Fruit fly (Drosophila melanogaster) whole organism, embryonic: ENCODE data around the gene CG12661.

Experiments used
- BtbVII ChIP-seq: fragments of 200-800 bp; sonication (Bioruptor generic); optimal IDR thresholded peaks from 3 replicates; lab custom pipeline; 2017; ENCODE audit warnings: missing biosample characterization, mild to moderate bottlenecking, missing genetic modification characterization
- CG10274 ChIP-seq: fragments of 200-800 bp; sonication (Bioruptor generic); optimal IDR thresholded peaks from 3 replicates; lab custom pipeline; 2017; ENCODE audit warnings: missing biosample characterization, mild to moderate bottlenecking, missing genetic modification characterization
- CG10543 ChIP-seq: fragments of 200-800 bp; sonication (Bioruptor generic); optimal IDR thresholded peaks from 3 replicates; lab custom pipeline; 2017; ENCODE audit warnings: missing biosample characterization, mild to moderate bottlenecking, missing genetic modification characterization, moderate library complexity
- CG11456 ChIP-seq: fragments of 200-800 bp; sonication (Bioruptor generic); IDR thresholded peaks from 3 replicates; pipeline ENCODE4 v1.3.6; 2022; ENCODE audit warnings: missing biosample characterization, missing genetic modification characterization
- CG12219 ChIP-seq: fragments of 200-800 bp; sonication (Bioruptor generic); optimal IDR thresholded peaks from 3 replicates; lab custom pipeline; 2018; ENCODE audit warnings: missing biosample characterization, mild to moderate bottlenecking, missing genetic modification characterization
- CG12299 ChIP-seq: fragments of 200-800 bp; sonication (Bioruptor generic); optimal IDR thresholded peaks from 2 replicates; lab custom pipeline; 2018; ENCODE audit warnings: missing biosample characterization, mild to moderate bottlenecking, missing genetic modification characterization
- CG14710 ChIP-seq: fragments of 200-800 bp; sonication (Bioruptor generic); optimal IDR thresholded peaks from 3 replicates; lab custom pipeline; 2019; ENCODE audit warnings: missing biosample characterization, mild to moderate bottlenecking, missing genetic modification characterization, moderate library complexity
- CG17802 ChIP-seq: fragments of 200-800 bp; sonication (Bioruptor generic); optimal IDR thresholded peaks from 2 replicates; lab custom pipeline; 2018; ENCODE audit warnings: missing biosample characterization, mild to moderate bottlenecking, missing genetic modification characterization, moderate library complexity
- CG1832 ChIP-seq: fragments of 200-800 bp; sonication (Bioruptor generic); optimal IDR thresholded peaks from 2 replicates; lab custom pipeline; 2017; ENCODE audit warnings: missing biosample characterization, mild to moderate bottlenecking, missing genetic modification characterization, inconsistent platforms
- CG2116 ChIP-seq: fragments of 200-800 bp; sonication (Bioruptor generic); optimal IDR thresholded peaks from 3 replicates; lab custom pipeline; 2018; ENCODE audit warnings: missing biosample characterization, mild to moderate bottlenecking, missing genetic modification characterization
- CG30403 ChIP-seq: fragments of 200-800 bp; sonication (Bioruptor generic); optimal IDR thresholded peaks from 3 replicates; lab custom pipeline; 2016; ENCODE audit warnings: missing biosample characterization, missing genetic modification characterization
- CG3838 ChIP-seq: fragments of 200-800 bp; sonication (Bioruptor generic); optimal IDR thresholded peaks from 3 replicates; lab custom pipeline; 2016; ENCODE audit warnings: missing biosample characterization, missing genetic modification characterization
- CG4282 ChIP-seq: fragments of 200-800 bp; sonication (Bioruptor generic); optimal IDR thresholded peaks from 2 replicates; lab custom pipeline; 2016; ENCODE audit warnings: missing biosample characterization, missing genetic modification characterization
- CG6175 ChIP-seq: fragments of 200-800 bp; sonication (Bioruptor generic); IDR thresholded peaks from 3 replicates; pipeline ENCODE4 v1.3.6; 2022; ENCODE audit warnings: missing biosample characterization, missing genetic modification characterization
- CG8765 ChIP-seq: fragments of 200-800 bp; sonication (Bioruptor generic); IDR thresholded peaks from 2 replicates; pipeline ENCODE4 v1.3.6; 2022; ENCODE audit warnings: missing biosample characterization, missing genetic modification characterization
- CG9215 ChIP-seq: fragments of 200-800 bp; sonication (Bioruptor generic); IDR thresholded peaks from 2 replicates; pipeline ENCODE4 v1.3.6; 2022; ENCODE audit warnings: missing biosample characterization, missing genetic modification characterization
- CG9727 ChIP-seq: fragments of 200-800 bp; sonication (Bioruptor generic); optimal IDR thresholded peaks from 3 replicates; lab custom pipeline; 2017; ENCODE audit warnings: missing biosample characterization, mild to moderate bottlenecking, missing genetic modification characterization
- Camta ChIP-seq: fragments of 200-800 bp; sonication (Bioruptor generic); optimal IDR thresholded peaks from 2 replicates; lab custom pipeline; 2016; ENCODE audit warnings: missing biosample characterization, missing genetic modification characterization
- Chrac-16 ChIP-seq: fragments of 200-800 bp; sonication (Bioruptor generic); optimal IDR thresholded peaks from 3 replicates; lab custom pipeline; 2016; ENCODE audit warnings: missing biosample characterization, missing genetic modification characterization
- Eip74EF ChIP-seq, 2 experiments: fragments of 200-800 bp in 1 of 2; fragments of >200 bp in 1 of 2; sonication (Bioruptor generic) in 1 of 2; optimal IDR thresholded peaks; 2 replicates each; lab custom pipeline; 2017 to 2019; ENCODE audit warnings: missing biosample characterization in 2 of 2, missing genetic modification characterization in 2 of 2, mild to moderate bottlenecking in 1 of 2, moderate library complexity in 1 of 2
- Elba2 ChIP-seq: fragments of 200-800 bp; sonication (Bioruptor generic); optimal IDR thresholded peaks from 3 replicates; lab custom pipeline; 2016; ENCODE audit warnings: missing biosample characterization, missing genetic modification characterization
- Hmr ChIP-seq: fragments of 200-800 bp; sonication (Bioruptor generic); optimal IDR thresholded peaks from 3 replicates; lab custom pipeline; 2017; ENCODE audit warnings: mild to moderate bottlenecking, missing biosample characterization, missing genetic modification reagents, missing genetic modification characterization
- Mrtf ChIP-seq: fragments of 200-800 bp; sonication (Bioruptor generic); IDR thresholded peaks from 3 replicates; pipeline ENCODE4 v1.3.6; 2022; ENCODE audit warnings: missing biosample characterization, missing genetic modification characterization
- Myb ChIP-seq: fragments of 200-800 bp; sonication (Bioruptor generic); optimal IDR thresholded peaks from 2 replicates; lab custom pipeline; 2016; ENCODE audit warnings: missing biosample characterization, missing genetic modification characterization
- NFAT ChIP-seq: fragments of 200-800 bp; sonication (Bioruptor generic); IDR thresholded peaks from 2 replicates; pipeline ENCODE4 v1.3.6; 2022; ENCODE audit warnings: missing biosample characterization, missing genetic modification characterization
- Nf-YA ChIP-seq: fragments of 200-800 bp; sonication (Bioruptor generic); IDR thresholded peaks from 2 replicates; pipeline ENCODE4 v1.3.6; 2022; ENCODE audit warnings: missing biosample characterization, missing genetic modification characterization
- Opbp ChIP-seq: fragments of 200-800 bp; sonication (Bioruptor generic); IDR thresholded peaks from 3 replicates; pipeline ENCODE4 v1.3.6; 2022; ENCODE audit warnings: missing biosample characterization, missing genetic modification characterization; ENCODE audit not compliant: partially characterized antibody
- Sox100B ChIP-seq: fragments of 200-800 bp; sonication (Bioruptor generic); optimal IDR thresholded peaks from 3 replicates; lab custom pipeline; 2018; ENCODE audit warnings: missing biosample characterization, mild to moderate bottlenecking, missing genetic modification characterization
- Sox102F ChIP-seq: fragments of 200-800 bp; sonication (Bioruptor generic); optimal IDR thresholded peaks from 2 replicates; lab custom pipeline; 2018; ENCODE audit warnings: missing biosample characterization, mild to moderate bottlenecking, missing genetic modification characterization, moderate library complexity
- Stat92E ChIP-seq, 3 experiments: fragments of >200 bp in 2 of 3; fragments of 200-800 bp in 1 of 3; sonication (Bioruptor generic) in 1 of 3; optimal IDR thresholded peaks; 2 replicates each; lab custom pipeline; 2017 to 2019; ENCODE audit warnings: missing biosample characterization in 3 of 3, missing genetic modification characterization in 3 of 3, mild to moderate bottlenecking in 1 of 3, moderate library complexity in 1 of 3
- Vsx1 ChIP-seq: fragments of 200-800 bp; sonication (Bioruptor generic); optimal IDR thresholded peaks from 2 replicates; lab custom pipeline; 2017; ENCODE audit warnings: missing biosample characterization, mild to moderate bottlenecking, missing genetic modification characterization, missing genetic modification reagents
- aop ChIP-seq: fragments of 200-800 bp; sonication (Bioruptor generic); IDR thresholded peaks from 2 replicates; pipeline ENCODE4 v1.3.6; 2022; ENCODE audit warnings: missing biosample characterization, missing genetic modification characterization
- ase ChIP-seq: fragments of 200-800 bp; sonication (Bioruptor generic); IDR thresholded peaks from 3 replicates; pipeline ENCODE4 v1.3.6; 2022; ENCODE audit warnings: missing biosample characterization, missing genetic modification characterization
- bowl ChIP-seq: fragments of 200-800 bp; sonication (Bioruptor generic); IDR thresholded peaks from 2 replicates; pipeline ENCODE4 v1.3.6; 2022; ENCODE audit warnings: missing biosample characterization, missing genetic modification characterization
- br ChIP-seq: fragments of >200 bp; optimal IDR thresholded peaks from 2 replicates; lab custom pipeline; 2017
- dimm ChIP-seq: fragments of 200-800 bp; sonication (Bioruptor generic); IDR thresholded peaks from 2 replicates; pipeline ENCODE4 v1.3.6; 2022; ENCODE audit warnings: missing biosample characterization, missing genetic modification characterization
- esg ChIP-seq: fragments of 200-800 bp; sonication (Bioruptor generic); conservative IDR thresholded peaks from 2 replicates; pipeline ENCODE4 v1.3.6; 2022; ENCODE audit warnings: missing biosample characterization, missing genetic modification characterization
- ewg ChIP-seq: fragments of 200-800 bp; sonication (Bioruptor generic); optimal IDR thresholded peaks from 3 replicates; lab custom pipeline; 2017; ENCODE audit warnings: mild to moderate bottlenecking, missing biosample characterization, missing genetic modification reagents, missing genetic modification characterization
- ind ChIP-seq: fragments of 200-800 bp; sonication (Bioruptor generic); optimal IDR thresholded peaks from 3 replicates; lab custom pipeline; 2016; ENCODE audit warnings: missing biosample characterization, missing genetic modification characterization
- kay ChIP-seq: fragments of 200-800 bp; sonication (Bioruptor generic); optimal IDR thresholded peaks from 2 replicates; lab custom pipeline; 2016; ENCODE audit warnings: missing biosample characterization, missing genetic modification characterization
- pan ChIP-seq, 4 experiments: fragments of >200 bp in 3 of 4; fragments of 200-800 bp in 1 of 4; sonication (Bioruptor generic) in 1 of 4; optimal IDR thresholded peaks in 3 of 4; IDR thresholded peaks in 1 of 4; 2 replicates each; pipeline versions ENCODE4 v1.3.6 to Lab custom; 2017 to 2022; ENCODE audit warnings: missing biosample characterization in 2 of 4, missing genetic modification characterization in 2 of 4, mixed read lengths in 1 of 4
- psq ChIP-seq: fragments of 200-800 bp; sonication (Bioruptor generic); optimal IDR thresholded peaks from 2 replicates; lab custom pipeline; 2017; ENCODE audit warnings: missing biosample characterization, missing genetic modification characterization
- seq ChIP-seq: fragments of 200-800 bp; sonication (Bioruptor generic); IDR thresholded peaks from 2 replicates; pipeline ENCODE4 v1.3.6; 2022; ENCODE audit warnings: missing biosample characterization, missing genetic modification characterization
- sim ChIP-seq: fragments of 200-800 bp; sonication (Bioruptor generic); IDR thresholded peaks from 2 replicates; pipeline ENCODE4 v1.3.6; 2022; ENCODE audit warnings: missing biosample characterization, missing genetic modification characterization
- sisA ChIP-seq: fragments of 200-800 bp; sonication (Bioruptor generic); IDR thresholded peaks from 2 replicates; pipeline ENCODE4 v1.3.6; 2022; ENCODE audit warnings: missing biosample characterization, missing genetic modification characterization
- slou ChIP-seq: fragments of 200-800 bp; sonication (Bioruptor generic); optimal IDR thresholded peaks from 3 replicates; lab custom pipeline; 2016; ENCODE audit warnings: missing biosample characterization, missing genetic modification characterization
- sug ChIP-seq: fragments of 200-800 bp; optimal IDR thresholded peaks from 2 replicates; lab custom pipeline; 2019; ENCODE audit warnings: missing biosample characterization, mild to moderate bottlenecking, missing genetic modification characterization, moderate library complexity
- unc-4 ChIP-seq: fragments of 200-800 bp; sonication (Bioruptor generic); IDR thresholded peaks from 2 replicates; pipeline ENCODE4 v1.3.6; 2022; ENCODE audit warnings: missing biosample characterization, missing genetic modification characterization; ENCODE audit not compliant: partially characterized antibody
- zfh2 ChIP-seq: fragments of 200-800 bp; sonication (Bioruptor generic); optimal IDR thresholded peaks from 2 replicates; lab custom pipeline; 2016; ENCODE audit warnings: missing biosample characterization, missing genetic modification characterization

Gene CG12661

DNA sequence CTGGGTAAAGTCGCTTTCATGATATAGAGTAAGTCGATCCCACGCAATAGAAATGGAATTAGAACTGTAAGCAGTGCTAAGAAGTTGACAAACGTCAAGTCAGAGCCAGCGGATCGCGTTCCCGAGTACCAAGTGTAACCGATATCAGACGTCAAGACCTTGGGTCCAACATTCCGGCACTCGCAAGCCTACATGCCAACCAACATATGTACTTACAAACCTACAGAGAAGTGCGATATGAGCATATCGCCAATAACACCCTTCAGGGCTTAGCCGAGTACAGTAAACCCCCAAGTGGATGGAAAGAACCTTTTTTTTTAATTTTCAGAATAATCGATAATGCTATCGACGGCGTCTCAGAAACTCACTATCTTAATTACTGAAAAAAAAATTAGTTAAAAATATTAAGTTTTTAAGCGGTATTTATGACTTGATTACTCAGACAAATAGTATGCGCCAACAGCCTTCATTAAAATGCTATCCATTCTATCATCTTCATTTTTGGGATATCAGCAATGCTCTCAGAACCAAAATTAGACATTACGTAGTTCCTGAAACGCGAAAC, 31.0 kb downstream of the CG12661 start (continued):
- TF ChIP-seq CG2116 (GFP tag; lab: Kevin White, UChicago) (no peak), CG30403 (GFP tag; lab: Kevin White, UChicago) (peak; percentile 50), aop (GFP tag; lab: Robert Waterston, UW) (no peak), sim (no peak), Opbp (GFP tag; lab: Robert Waterston, UW) (no peak), Nf-YA (GFP tag; lab: Robert Waterston, UW) (no peak), Hmr (GFP tag; lab: Kevin White, UChicago) (peak; percentile 72), Chrac-16 (GFP tag; lab: Kevin White, UChicago) (peak; percentile 16), pan (optimal IDR thresholded peaks at IDR 0.05; lab: Kevin White, UChicago) (no peak), pan (GFP tag; optimal IDR thresholded peaks at IDR 0.05 in 1 of 2, IDR thresholded peaks at IDR 0.05 in 1 of 2) (peak in 1 of 2 experiments; percentile 71), kay (GFP tag; lab: Kevin White, UChicago) (peak; percentile 19), Myb (GFP tag; lab: Kevin White, UChicago) (no peak), CG9215 (GFP tag; lab: Robert Waterston, UW) (peak; percentile 59; the same call in 1 of the 2 replicates), CG1832 (GFP tag; lab: Kevin White, UChicago) (no peak), CG12299 (tag; lab: Kevin White, UChicago) (no peak), Sox102F (GFP tag; lab: Kevin White, UChicago) (peak; percentile 57), ewg (GFP tag; lab: Kevin White, UChicago) (no peak), CG10274 (GFP tag; lab: Kevin White, UChicago) (no peak), unc-4 (GFP tag; lab: Robert Waterston, UW) (no peak), zfh2 (GFP tag; lab: Kevin White, UChicago) (peak; percentile 68), BtbVII (GFP tag; lab: Kevin White, UChicago) (peak; percentile 65), CG4282 (no peak), Eip74EF (GFP tag; optimal IDR thresholded peaks at IDR 0.05; lab: Kevin White, UChicago) (no peak), Vsx1 (GFP tag; lab: Kevin White, UChicago) (no peak), br (lab: Kevin White, UChicago) (no peak), sug (tag; lab: Kevin White, UChicago) (peak; percentile 48), seq (GFP tag; lab: Robert Waterston, UW) (peak; percentile 43; the same call in 1 of the 2 replicates), CG10543 (peak; percentile 61), NFAT (GFP tag; lab: Robert Waterston, UW) (peak; percentile 64; the same call in 1 of the 2 replicates), dimm (no peak), ase (GFP tag; lab: Robert Waterston, UW) (peak; percentile 48; the same call in 1 of the 3 replicates), slou (GFP tag; lab: Kevin White, UChicago) (peak; percentile 11), CG9727 (GFP tag; lab: Kevin White, UChicago) (peak; percentile 41), CG3838 (peak; percentile 1), CG14710 (tag; lab: Kevin White, UChicago) (no peak), Elba2 (no peak), Mrtf (GFP tag; lab: Robert Waterston, UW) (peak; percentile 57; the same call in 2 of the 3 replicates), bowl (GFP tag; lab: Robert Waterston, UW) (0 out of 2 replicates have a peak, but pooled peaks have one; percentile 9), sisA (GFP tag; lab: Robert Waterston, UW) (peak; percentile 43), CG6175 (0 out of 3 replicates have a peak, but pooled peaks have one; percentile 26), Sox100B (GFP tag; lab: Kevin White, UChicago) (peak; percentile 19), CG17802 (tag; lab: Kevin White, UChicago) (no peak), Stat92E (GFP tag; optimal IDR thresholded peaks at IDR 0.05; lab: Kevin White, UChicago) (no peak), CG11456 (peak; percentile 73; the same call in 2 of the 3 replicates), CG8765 (no peak), Camta (GFP tag; lab: Kevin White, UChicago) (peak; percentile 24), psq (GFP tag; lab: Kevin White, UChicago) (no peak), CG12219 (GFP tag; lab: Kevin White, UChicago) (peak; percentile 16), ind (GFP tag; lab: Kevin White, UChicago) (peak; percentile 57), esg (GFP tag; lab: Robert Waterston, UW) (peak; percentile 45; the same call in 1 of the 2 replicates)
